Worm (Caenorhabditis elegans) whole organism, young adult: ENCODE measurements around the gene nlp-18.

Experiments used
- T26A5.8 ChIP-seq: sonication (generic microtip); optimal IDR thresholded peaks from 2 replicates; lab custom pipeline; 2016; ENCODE audit warnings: missing genetic modification characterization, missing compliant biosample characterization
- Y67H2A.10 ChIP-seq: fragments of 200-800 bp; sonication (Bioruptor generic); conservative IDR thresholded peaks from 2 replicates; pipeline ENCODE4 v1.3.6; 2022; ENCODE audit warnings: missing genetic modification reagents, missing genetic modification characterization, missing compliant biosample characterization
- atf-7 ChIP-seq: sonication (generic microtip); optimal IDR thresholded peaks from 2 replicates; lab custom pipeline; 2017; ENCODE audit warnings: mild to moderate bottlenecking, missing genetic modification characterization, missing compliant biosample characterization
- athp-1 ChIP-seq: sonication (generic microtip); optimal IDR thresholded peaks from 2 replicates; lab custom pipeline; 2017; ENCODE audit warnings: mild to moderate bottlenecking, missing genetic modification characterization, missing compliant biosample characterization
- attf-6 ChIP-seq: fragments of 200-800 bp; sonication (Bioruptor generic); IDR thresholded peaks from 2 replicates; pipeline ENCODE4 v1.3.6; 2022; ENCODE audit warnings: missing genetic modification reagents, missing genetic modification characterization, missing compliant biosample characterization
- ceh-79 ChIP-seq: sonication (generic microtip); optimal IDR thresholded peaks from 2 replicates; lab custom pipeline; 2017; ENCODE audit warnings: mild to moderate bottlenecking, missing genetic modification characterization, missing compliant biosample characterization
- dpl-1 ChIP-seq: fragments of 150-350 bp; optimal IDR thresholded peaks from 2 replicates; lab custom pipeline; 2014; ENCODE audit warnings: missing biosample characterization, missing genetic modification reagents, missing genetic modification characterization
- hsf-1 ChIP-seq: fragments of 200-800 bp; sonication (Bioruptor generic); IDR thresholded peaks from 2 replicates; pipeline ENCODE4 v1.3.6; 2022; ENCODE audit warnings: missing genetic modification reagents, missing genetic modification characterization, missing compliant biosample characterization
- madf-8 ChIP-seq: fragments of 200-800 bp; sonication (Bioruptor generic); conservative IDR thresholded peaks from 2 replicates; pipeline ENCODE4 v1.3.6; 2022; ENCODE audit warnings: missing genetic modification reagents, missing genetic modification characterization, missing compliant biosample characterization
- pha-4 ChIP-seq: fragments of 150-350 bp; sonication (generic microtip); optimal IDR thresholded peaks from 2 replicates; lab custom pipeline; 2014; ENCODE audit warnings: missing biosample characterization, missing genetic modification reagents, missing genetic modification characterization
- snpc-4 ChIP-seq, 5 experiments: fragments of 150-350 bp in 1 of 5; sonication (generic microtip) in 4 of 5; optimal IDR thresholded peaks; 2 replicates each; lab custom pipeline; 2014 to 2018; ENCODE audit warnings: missing genetic modification characterization in 5 of 5, missing biosample characterization in 3 of 5, antibody characterized with exemption in 2 of 5, mild to moderate bottlenecking in 2 of 5, missing compliant biosample characterization in 2 of 5, missing genotype in 2 of 5, moderate library complexity in 2 of 5, missing genetic modification reagents in 1 of 5
- unc-62 ChIP-seq: fragments of 150-350 bp; optimal IDR thresholded peaks from 2 replicates; lab custom pipeline; 2014; ENCODE audit warnings: missing biosample characterization, missing genetic modification reagents, missing genetic modification characterization
- ztf-3 ChIP-seq: fragments of 200-800 bp; sonication (Bioruptor generic); optimal IDR thresholded peaks from 2 replicates; lab custom pipeline; 2018; ENCODE audit warnings: mild to moderate bottlenecking, missing genetic modification characterization, missing compliant biosample characterization

DNA sequence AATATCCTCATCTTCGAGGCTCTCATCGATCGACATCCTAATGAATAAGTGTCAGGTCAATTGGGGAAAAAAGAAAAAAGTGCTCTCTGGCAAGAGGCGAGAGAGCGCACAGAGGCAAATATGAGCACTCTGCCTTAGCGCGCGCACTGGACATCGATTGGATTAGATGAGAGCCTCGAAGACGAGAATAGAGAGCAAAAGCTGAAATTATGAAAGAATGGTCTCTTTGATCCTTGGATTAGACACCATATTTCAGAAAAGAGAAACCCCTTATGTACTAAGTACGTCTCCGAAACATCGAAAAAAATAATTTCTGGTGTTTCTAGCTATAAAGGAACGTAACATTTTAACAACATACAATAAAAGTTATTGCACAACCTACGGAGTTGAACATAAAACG, 25.0 kb upstream of the nlp-18 start, which contains the start of gene F45E10.2:
- TF ChIP-seq dpl-1 (GFP tag; lab: Kevin White, UChicago) (no peak), ceh-79 (no peak), athp-1 (tag; lab: Kevin White, UChicago) (no peak), Y67H2A.10 (GFP tag; lab: Robert Waterston, UW) (no peak), pha-4 (tag; lab: Kevin White, UChicago) (no peak), T26A5.8 (no peak), ztf-3 (GFP tag; lab: Kevin White, UChicago) (no peak), snpc-4 (GFP tag; optimal IDR thresholded peaks at IDR 0.05; lab: Kevin White, UChicago) (no peak), snpc-4 (tag; optimal IDR thresholded peaks at IDR 0.05; lab: Kevin White, UChicago) (no peak), atf-7 (no peak), unc-62 (GFP tag; lab: Kevin White, UChicago) (no peak), hsf-1 (GFP tag; lab: Robert Waterston, UW) (no peak), attf-6 (GFP tag; lab: Robert Waterston, UW) (no peak), madf-8 (GFP tag; lab: Robert Waterston, UW) (no peak)
